Worm (Caenorhabditis elegans) whole organism, mixed stage, embryonic: ENCODE data around the gene oac-29.

Source experiments
- M03D4.4 ChIP-seq: sonication (generic microtip); optimal IDR thresholded peaks from 2 replicates; lab custom pipeline; 2017; ENCODE audit warnings: mild to moderate bottlenecking, missing genetic modification characterization, missing compliant biosample characterization
- bed-3 ChIP-seq: fragments of 200-800 bp; sonication (Bioruptor generic); optimal IDR thresholded peaks from 3 replicates; lab custom pipeline; 2018; ENCODE audit warnings: mild to moderate bottlenecking, missing genetic modification characterization, moderate library complexity, missing compliant biosample characterization
- blmp-1 ChIP-seq: fragments of 150-350 bp; optimal IDR thresholded peaks from 2 replicates; lab custom pipeline; 2014; ENCODE audit warnings: missing biosample characterization, missing genetic modification characterization
- ceh-39 ChIP-seq: fragments of 150-350 bp; optimal IDR thresholded peaks from 2 replicates; lab custom pipeline; 2014; ENCODE audit warnings: missing biosample characterization, missing genetic modification characterization
- ceh-43 ChIP-seq: fragments of 200-800 bp; sonication (Bioruptor generic); optimal IDR thresholded peaks from 2 replicates; lab custom pipeline; 2018; ENCODE audit warnings: mild to moderate bottlenecking, missing genetic modification characterization, moderate library complexity, missing compliant biosample characterization
- ceh-83 ChIP-seq: fragments of 200-800 bp; sonication (Bioruptor generic); optimal IDR thresholded peaks from 2 replicates; lab custom pipeline; 2018; ENCODE audit warnings: mild to moderate bottlenecking, missing genetic modification characterization, missing compliant biosample characterization
- ces-1 ChIP-seq: fragments of 150-350 bp; optimal IDR thresholded peaks from 2 replicates; lab custom pipeline; 2014; ENCODE audit warnings: missing biosample characterization, missing genetic modification reagents, missing genetic modification characterization
- cnd-1 ChIP-seq: fragments of 200-800 bp; sonication (Bioruptor generic); optimal IDR thresholded peaks from 2 replicates; lab custom pipeline; 2018; ENCODE audit warnings: mild to moderate bottlenecking, missing genetic modification characterization, missing compliant biosample characterization
- drap-1 ChIP-seq: fragments of 200-800 bp; sonication (Bioruptor generic); optimal IDR thresholded peaks from 3 replicates; lab custom pipeline; 2018; ENCODE audit warnings: mild to moderate bottlenecking, missing genetic modification characterization, missing compliant biosample characterization
- elt-1 ChIP-seq: sonication (generic microtip); optimal IDR thresholded peaks from 2 replicates; lab custom pipeline; 2017; ENCODE audit warnings: missing genetic modification characterization, mild to moderate bottlenecking, missing compliant biosample characterization, antibody characterized with exemption, moderate library complexity, borderline replicate concordance; ENCODE audit not compliant: insufficient read depth
- elt-3 ChIP-seq: fragments of 150-350 bp; optimal IDR thresholded peaks from 2 replicates; lab custom pipeline; 2014; ENCODE audit warnings: missing biosample characterization, missing genetic modification characterization
- flh-1 ChIP-seq: fragments of 200-800 bp; sonication (Bioruptor generic); optimal IDR thresholded peaks from 2 replicates; lab custom pipeline; 2018; ENCODE audit warnings: mild to moderate bottlenecking, missing genetic modification characterization, moderate library complexity, missing compliant biosample characterization
- ham-2 ChIP-seq: fragments of 200-800 bp; sonication (Bioruptor generic); optimal IDR thresholded peaks from 2 replicates; lab custom pipeline; 2018; ENCODE audit warnings: mild to moderate bottlenecking, missing genetic modification characterization, missing compliant biosample characterization
- hlh-1 ChIP-seq: fragments of 150-350 bp; optimal IDR thresholded peaks from 2 replicates; lab custom pipeline; 2014; ENCODE audit warnings: missing biosample characterization, missing genetic modification reagents, missing genetic modification characterization
- lin-13 ChIP-seq: fragments of 150-350 bp; optimal IDR thresholded peaks from 2 replicates; lab custom pipeline; 2014; ENCODE audit warnings: missing biosample characterization, missing genetic modification characterization
- lin-32 ChIP-seq: fragments of 200-800 bp; sonication (Bioruptor generic); optimal IDR thresholded peaks from 2 replicates; lab custom pipeline; 2018; ENCODE audit warnings: mild to moderate bottlenecking, missing genetic modification characterization, missing compliant biosample characterization
- lsy-2 ChIP-seq: fragments of 150-350 bp; optimal IDR thresholded peaks from 2 replicates; lab custom pipeline; 2014; ENCODE audit warnings: missing biosample characterization, missing genetic modification characterization
- mab-5 ChIP-seq: fragments of 150-350 bp; optimal IDR thresholded peaks from 2 replicates; lab custom pipeline; 2014; ENCODE audit warnings: missing biosample characterization, missing genetic modification characterization
- mep-1 ChIP-seq: fragments of 150-350 bp; optimal IDR thresholded peaks from 2 replicates; lab custom pipeline; 2017; ENCODE audit warnings: missing biosample characterization, missing genetic modification reagents, missing genetic modification characterization, inconsistent platforms
- mls-2 ChIP-seq: sonication (generic microtip); optimal IDR thresholded peaks from 2 replicates; lab custom pipeline; 2016; ENCODE audit warnings: mild to moderate bottlenecking, missing genetic modification characterization, moderate library complexity, missing compliant biosample characterization
- nhr-12 ChIP-seq: fragments of 150-350 bp; optimal IDR thresholded peaks from 2 replicates; lab custom pipeline; 2014; ENCODE audit warnings: missing biosample characterization, missing genetic modification characterization
- nhr-2 ChIP-seq: fragments of 150-350 bp; optimal IDR thresholded peaks from 2 replicates; lab custom pipeline; 2014; ENCODE audit warnings: missing biosample characterization, missing genetic modification characterization
- nhr-237 ChIP-seq: fragments of 150-350 bp; optimal IDR thresholded peaks from 2 replicates; lab custom pipeline; 2014; ENCODE audit warnings: missing biosample characterization, missing genetic modification characterization
- nhr-28 ChIP-seq: fragments of 150-350 bp; optimal IDR thresholded peaks from 2 replicates; lab custom pipeline; 2014; ENCODE audit warnings: missing biosample characterization, missing genetic modification characterization
- nhr-76 ChIP-seq: sonication (generic microtip); optimal IDR thresholded peaks from 2 replicates; lab custom pipeline; 2017; ENCODE audit warnings: missing biosample characterization, missing genetic modification characterization
- pha-4 ChIP-seq: fragments of 150-350 bp; optimal IDR thresholded peaks from 2 replicates; lab custom pipeline; 2018; ENCODE audit warnings: missing biosample characterization, missing genetic modification reagents, missing genetic modification characterization
- sem-2 ChIP-seq: fragments of 200-800 bp; sonication (Bioruptor generic); optimal IDR thresholded peaks from 2 replicates; lab custom pipeline; 2018; ENCODE audit warnings: mild to moderate bottlenecking, missing genetic modification characterization, missing compliant biosample characterization
- snpc-4 ChIP-seq: fragments of 150-350 bp; optimal IDR thresholded peaks from 2 replicates; lab custom pipeline; 2014; ENCODE audit warnings: missing biosample characterization, missing genetic modification characterization
- sptf-1 ChIP-seq: sonication (generic microtip); optimal IDR thresholded peaks from 2 replicates; lab custom pipeline; 2017; ENCODE audit warnings: mild to moderate bottlenecking, missing genetic modification characterization, moderate library complexity, missing compliant biosample characterization
- tbx-8 ChIP-seq: fragments of 200-800 bp; sonication (Bioruptor generic); optimal IDR thresholded peaks from 2 replicates; lab custom pipeline; 2018; ENCODE audit warnings: mild to moderate bottlenecking, missing genetic modification characterization, moderate library complexity, missing compliant biosample characterization
- unc-120 ChIP-seq: sonication (generic microtip); optimal IDR thresholded peaks from 2 replicates; lab custom pipeline; 2017; ENCODE audit warnings: missing genetic modification characterization, missing compliant biosample characterization; ENCODE audit not compliant: poor library complexity, severe bottlenecking
- unc-39 ChIP-seq: fragments of 150-350 bp; optimal IDR thresholded peaks from 2 replicates; lab custom pipeline; 2014; ENCODE audit warnings: missing biosample characterization, missing genetic modification characterization
- unc-62 ChIP-seq: fragments of 150-350 bp; optimal IDR thresholded peaks from 2 replicates; lab custom pipeline; 2014; ENCODE audit warnings: missing biosample characterization, missing genetic modification reagents, missing genetic modification characterization
- zip-8 ChIP-seq: fragments of 150-350 bp; optimal IDR thresholded peaks from 2 replicates; lab custom pipeline; 2014; ENCODE audit warnings: missing biosample characterization, missing genetic modification characterization
- ztf-11 ChIP-seq: fragments of 150-350 bp; optimal IDR thresholded peaks from 2 replicates; lab custom pipeline; 2014; ENCODE audit warnings: missing biosample characterization, missing genetic modification characterization

The oac-29 gene

ce11 chrV:8631277-8631765 is 4.2 kb downstream of the oac-29 start, which contains the start of gene atg-18:
Gene atg-18, minus strand, starts transcription at chrV:8631327.
- TF ChIP-seq ceh-39 (tag; lab: Kevin White, UChicago) (peak; percentile 12), snpc-4 (tag; lab: Kevin White, UChicago) (no peak), ztf-11 (tag; lab: Kevin White, UChicago) (peak; percentile 10), sem-2 (no peak), pha-4 (tag; lab: Kevin White, UChicago) (peak; percentile 36), lsy-2 (tag; lab: Kevin White, UChicago) (peak; percentile 39), drap-1 (GFP tag; lab: Kevin White, UChicago) (peak; percentile 62), flh-1 (GFP tag; lab: Kevin White, UChicago) (no peak), unc-62 (GFP tag; lab: Kevin White, UChicago) (peak; percentile 18), nhr-28 (tag; lab: Kevin White, UChicago) (no peak), unc-39 (tag; lab: Kevin White, UChicago) (no peak), cnd-1 (peak; percentile 53), tbx-8 (no peak), lin-32 (GFP tag; lab: Kevin White, UChicago) (peak; percentile 18), hlh-1 (tag; lab: Kevin White, UChicago) (peak; percentile 86), nhr-76 (tag; lab: Kevin White, UChicago) (no peak), mab-5 (tag; lab: Kevin White, UChicago) (peak; percentile 52), bed-3 (GFP tag; lab: Kevin White, UChicago) (peak; percentile 22), elt-1 (no peak), mls-2 (tag; lab: Kevin White, UChicago) (no peak), mep-1 (tag; lab: Kevin White, UChicago) (peak; percentile 45), unc-120 (tag; lab: Kevin White, UChicago) (peak; percentile 33), nhr-2 (tag; lab: Kevin White, UChicago) (peak; percentile 11), M03D4.4 (tag; lab: Kevin White, UChicago) (no peak), ham-2 (GFP tag; lab: Kevin White, UChicago) (peak; percentile 18), ces-1 (no peak), sptf-1 (tag; lab: Kevin White, UChicago) (no peak), ceh-43 (peak; percentile 67), nhr-12 (tag; lab: Kevin White, UChicago) (no peak), nhr-237 (tag; lab: Kevin White, UChicago) (peak; percentile 11), lin-13 (tag; lab: Kevin White, UChicago) (peak; percentile 50), ceh-83 (GFP tag; lab: Kevin White, UChicago) (peak; percentile 75), blmp-1 (peak; percentile 41), elt-3 (no peak), zip-8 (tag; lab: Kevin White, UChicago) (no peak)

- TF ChIP-seq nhr-237 (tag; lab: Kevin White, UChicago) (no peak), sptf-1 (tag; lab: Kevin White, UChicago) (no peak), blmp-1 (no peak), elt-1 (no peak), snpc-4 (tag; lab: Kevin White, UChicago) (no peak), pha-4 (tag; lab: Kevin White, UChicago) (no peak), ham-2 (GFP tag; lab: Kevin White, UChicago) (no peak), mep-1 (tag; lab: Kevin White, UChicago) (no peak), lin-32 (GFP tag; lab: Kevin White, UChicago) (no peak), M03D4.4 (tag; lab: Kevin White, UChicago) (no peak), unc-39 (tag; lab: Kevin White, UChicago) (no peak), unc-62 (GFP tag; lab: Kevin White, UChicago) (no peak), hlh-1 (tag; lab: Kevin White, UChicago) (no peak), bed-3 (GFP tag; lab: Kevin White, UChicago) (no peak), cnd-1 (no peak), ces-1 (no peak), ceh-39 (tag; lab: Kevin White, UChicago) (no peak), elt-3 (no peak), lsy-2 (tag; lab: Kevin White, UChicago) (no peak)
Observed at ce11 chrV:8629029-8629428, 6.4 kb downstream of the oac-29 start, which contains the start of gene F41E6.12. Gene F41E6.12, minus strand, starts transcription at chrV:8629129.

- no peak for TF ChIP-seq sptf-1 (tag; lab: Kevin White, UChicago)
- TF ChIP-seq drap-1 (GFP tag; lab: Kevin White, UChicago) = no peak
- no peak for TF ChIP-seq pha-4 (tag; lab: Kevin White, UChicago)
- TF ChIP-seq lsy-2 (tag; lab: Kevin White, UChicago) = no peak
- no peak for TF ChIP-seq zip-8 (tag; lab: Kevin White, UChicago)
- TF ChIP-seq hlh-1 (tag; lab: Kevin White, UChicago) = no peak
- no peak for TF ChIP-seq tbx-8
- no peak for TF ChIP-seq mab-5 (tag; lab: Kevin White, UChicago)
Observed at ce11 chrV:8627580-8627979, 7.9 kb downstream of the oac-29 start.
